Worm (Caenorhabditis elegans) whole organism, dauer: ENCODE measurements around the gene rad-54.L2.

Experiments used
- unc-62 ChIP-seq: sonication (generic microtip); optimal IDR thresholded peaks from 2 replicates; lab custom pipeline; 2017; ENCODE audit warnings: missing biosample characterization, missing genetic modification reagents, missing genetic modification characterization

rad-54.L2 gene

ce11 chrIV:8893746-8894145 is at the start of gene rad-54.L2:
TSS of gene rad-54.L2 (plus strand) at chrIV:8894077.
- TF ChIP-seq unc-62 (GFP tag; lab: Kevin White, UChicago), result no peak

ce11 chrIV:8844457-8844856 is 49.4 kb upstream of the rad-54.L2 start, which contains the start of gene T11B7.2:
TSS of gene T11B7.2 (minus strand) at chrIV:8844557.
- TF ChIP-seq unc-62 (GFP tag; lab: Kevin White, UChicago), result no peak

ce11 chrIV:8845922-8846321 is 48.0 kb upstream of the rad-54.L2 start:
- TF ChIP-seq unc-62 (GFP tag; lab: Kevin White, UChicago), result no peak

ce11 chrIV:8847918-8848317 is 46.0 kb upstream of the rad-54.L2 start, which contains the start of gene col-118:
TSS of gene col-118 (plus strand) at chrIV:8848218.
- no peak for TF ChIP-seq unc-62 (GFP tag; lab: Kevin White, UChicago)

- TF ChIP-seq unc-62 (GFP tag; lab: Kevin White, UChicago), result no peak
Measured at ce11 chrIV:8848983-8849382, 44.9 kb upstream of the rad-54.L2 start.

- TF ChIP-seq unc-62 (GFP tag; lab: Kevin White, UChicago), result no peak
Measured at ce11 chrIV:8850807-8851206, 43.1 kb upstream of the rad-54.L2 start.

ce11 chrIV:8852194-8852593 is 41.7 kb upstream of the rad-54.L2 start, which contains the start of gene alp-1:
TSS of gene alp-1 (plus strand) at chrIV:8852494.
- TF ChIP-seq unc-62 (GFP tag; lab: Kevin White, UChicago), result no peak

- TF ChIP-seq unc-62 (GFP tag; lab: Kevin White, UChicago), result no peak
Measured at ce11 chrIV:8853301-8853700, 40.6 kb upstream of the rad-54.L2 start.

ce11 chrIV:8855963-8856362 is 37.9 kb upstream of the rad-54.L2 start, which contains the start of gene T11B7.5:
TSS of gene T11B7.5 (minus strand) at chrIV:8856063.
- TF ChIP-seq unc-62 (GFP tag; lab: Kevin White, UChicago), result no peak

ce11 chrIV:8864672-8865071 is 29.2 kb upstream of the rad-54.L2 start:
- TF ChIP-seq unc-62 (GFP tag; lab: Kevin White, UChicago), result no peak

ce11 chrIV:8865343-8865742 is 28.5 kb upstream of the rad-54.L2 start, which contains the start of gene C09G9.1:
TSS of gene C09G9.1 (minus strand) at chrIV:8865485.
- no peak for TF ChIP-seq unc-62 (GFP tag; lab: Kevin White, UChicago)

- no peak for TF ChIP-seq unc-62 (GFP tag; lab: Kevin White, UChicago)
Measured at ce11 chrIV:8866092-8866491, 27.8 kb upstream of the rad-54.L2 start.

- no peak for TF ChIP-seq unc-62 (GFP tag; lab: Kevin White, UChicago)
Measured at ce11 chrIV:8867562-8867961, 26.3 kb upstream of the rad-54.L2 start.

ce11 chrIV:8869624-8870023 is 24.3 kb upstream of the rad-54.L2 start, which contains the start of gene npp-23:
TSS of gene npp-23 (minus strand) at chrIV:8869679.
- TF ChIP-seq unc-62 (GFP tag; lab: Kevin White, UChicago), result no peak

- no peak for TF ChIP-seq unc-62 (GFP tag; lab: Kevin White, UChicago)
Measured at ce11 chrIV:8872958-8873357, 20.9 kb upstream of the rad-54.L2 start, which contains the start of gene C09G9.3. TSS of gene C09G9.3 (minus strand) at chrIV:8873058.

ce11 chrIV:8873847-8874246 is 20.0 kb upstream of the rad-54.L2 start, which contains the start of gene hdl-2:
TSS of gene hdl-2 (plus strand) at chrIV:8874147.
- TF ChIP-seq unc-62 (GFP tag; lab: Kevin White, UChicago), result no peak

- TF ChIP-seq unc-62 (GFP tag; lab: Kevin White, UChicago), result no peak
Measured at ce11 chrIV:8879810-8880209, 14.1 kb upstream of the rad-54.L2 start, which contains the start of gene npax-4. TSS of gene npax-4 (minus strand) at chrIV:8879910.
